Fruit fly (Drosophila melanogaster): ENCODE measurements around the gene CG9368.

CG9368 gene

dm6 chr3L:19635478-19635996 is 34.1 kb downstream of the CG9368 start, which contains the start of gene wnd:
wnd (minus strand) TSS chr3L:19635783.
- peak; percentile 71 for TF ChIP-seq Nf-YB (GFP tag; optimal IDR thresholded peaks at IDR 0.05)
- TF ChIP-seq CG4820 (GFP tag; optimal IDR thresholded peaks at IDR 0.05) = no peak
- TF ChIP-seq CG32532 (GFP tag; IDR thresholded peaks at IDR 0.05) = peak; percentile 44; the same call in 1 of the 2 replicates
- no peak for TF ChIP-seq fru (optimal IDR thresholded peaks at IDR 0.05)
- TF ChIP-seq Xrp1 (GFP tag; IDR thresholded peaks at IDR 0.05) = no peak
- TF ChIP-seq CG16863 (GFP tag; optimal IDR thresholded peaks at IDR 0.05) = no peak
- no peak for TF ChIP-seq CG2129 (GFP tag; IDR thresholded peaks at IDR 0.05; ENCODE audit: partially characterized antibody)
- TF ChIP-seq wdn (GFP tag; IDR thresholded peaks at IDR 0.05) = no peak
- no peak for TF ChIP-seq pum (GFP tag; optimal IDR thresholded peaks at IDR 0.05)
- peak; percentile 32; the same call in 1 of the 2 replicates for TF ChIP-seq stc (GFP tag; IDR thresholded peaks at IDR 0.05)
- TF ChIP-seq Dad (GFP tag; optimal IDR thresholded peaks at IDR 0.05) = no peak
- TF ChIP-seq slou (GFP tag; optimal IDR thresholded peaks at IDR 0.05) = no peak
- no peak for TF ChIP-seq CG7839 (tag; optimal IDR thresholded peaks at IDR 0.05)
- TF ChIP-seq mam (GFP tag; optimal IDR thresholded peaks at IDR 0.05) = no peak
- TF ChIP-seq CG11723 (GFP tag; optimal IDR thresholded peaks at IDR 0.05) = no peak
- TF ChIP-seq grn (GFP tag; optimal IDR thresholded peaks at IDR 0.05) = peak; percentile 29
- TF ChIP-seq Fer1 (GFP tag; optimal IDR thresholded peaks at IDR 0.05) = no peak
- TF ChIP-seq HLH3B (GFP tag; IDR thresholded peaks at IDR 0.05) = no peak
- peak; percentile 78 for TF ChIP-seq Jarid2 (GFP tag; optimal IDR thresholded peaks at IDR 0.05)
- TF ChIP-seq fu2 (GFP tag; optimal IDR thresholded peaks at IDR 0.05) = no peak
- no peak for TF ChIP-seq croc (GFP tag; conservative IDR thresholded peaks at IDR 0.05)
- no peak for TF ChIP-seq H15 (GFP tag; IDR thresholded peaks at IDR 0.05)
- TF ChIP-seq HLHmδ (GFP tag; optimal IDR thresholded peaks at IDR 0.05) = peak; percentile 30
- TF ChIP-seq CG4617 (GFP tag; optimal IDR thresholded peaks at IDR 0.05; ENCODE audit: borderline replicate concordance) = no peak
- TF ChIP-seq slbo (GFP tag; IDR thresholded peaks at IDR 0.05) = no peak
- TF ChIP-seq bbx (GFP tag; IDR thresholded peaks at IDR 0.05; ENCODE audit: partially characterized antibody) = peak; percentile 54; the same call in 1 of the 2 replicates
- TF ChIP-seq vvl (GFP tag; IDR thresholded peaks at IDR 0.05) = peak; percentile 47; the same call in 1 of the 2 replicates
- TF ChIP-seq Stat92E (GFP tag; optimal IDR thresholded peaks at IDR 0.05) = no peak
- peak; percentile 53 for TF ChIP-seq pros (GFP tag; optimal IDR thresholded peaks at IDR 0.05)
- TF ChIP-seq trem (tag; optimal IDR thresholded peaks at IDR 0.05) = no peak
- no peak for TF ChIP-seq sisA (GFP tag; IDR thresholded peaks at IDR 0.05)
- peak; percentile 0 for TF ChIP-seq CG10543 (GFP tag; optimal IDR thresholded peaks at IDR 0.05)
- TF ChIP-seq sens (GFP tag) = peak; percentile 82
- TF ChIP-seq CG33557 (GFP tag; optimal IDR thresholded peaks at IDR 0.05) = no peak
- TF ChIP-seq salm (tag; optimal IDR thresholded peaks at IDR 0.05) = no peak
- TF ChIP-seq CG1792 (GFP tag; optimal IDR thresholded peaks at IDR 0.05) = no peak
- no peak for TF ChIP-seq CG3407 (GFP tag; optimal IDR thresholded peaks at IDR 0.05)
- no peak for TF ChIP-seq vfl (GFP tag; optimal IDR thresholded peaks at IDR 0.05)
- no peak for TF ChIP-seq CG17802 (tag; optimal IDR thresholded peaks at IDR 0.05)
- TF ChIP-seq CG12104 (GFP tag; optimal IDR thresholded peaks at IDR 0.05) = no peak
- TF ChIP-seq CG13624 (GFP tag; optimal IDR thresholded peaks at IDR 0.05) = no peak
- no peak for TF ChIP-seq scrt (GFP tag; optimal IDR thresholded peaks at IDR 0.05)
- no peak for TF ChIP-seq dan (GFP tag; IDR thresholded peaks at IDR 0.05)
- no peak for TF ChIP-seq Gug (GFP tag; IDR thresholded peaks at IDR 0.05)
- TF ChIP-seq CG4360 (GFP tag; IDR thresholded peaks at IDR 0.05) = peak; percentile 90
- TF ChIP-seq CG17328 (GFP tag; IDR thresholded peaks at IDR 0.05) = no peak
- TF ChIP-seq CG8388 (GFP tag; optimal IDR thresholded peaks at IDR 0.05) = no peak
- no peak; the same call in 1 of the 2 replicates for TF ChIP-seq sim (GFP tag; IDR thresholded peaks at IDR 0.05)
- no peak for TF ChIP-seq org-1 (GFP tag; optimal IDR thresholded peaks at IDR 0.05)
- no peak for TF ChIP-seq Max (GFP tag; optimal IDR thresholded peaks at IDR 0.05)
- no peak for TF ChIP-seq ken (GFP tag; IDR thresholded peaks at IDR 0.05)
- TF ChIP-seq Nf-YA (GFP tag; IDR thresholded peaks at IDR 0.05) = no peak
